Worm (Caenorhabditis elegans): ENCODE measurements around the gene B0281.4.

- TF ChIP-seq egl-27 (tag; optimal IDR thresholded peaks at IDR 0.05) (no peak), unc-62 (GFP tag; optimal IDR thresholded peaks at IDR 0.05) (no peak), R02D3.7 (tag; optimal IDR thresholded peaks at IDR 0.05) (no peak), elt-3 (tag; optimal IDR thresholded peaks at IDR 0.05) (no peak), zag-1 (tag; optimal IDR thresholded peaks at IDR 0.05) (no peak), snpc-4 (tag; optimal IDR thresholded peaks at IDR 0.05) (no peak), mdl-1 (tag; optimal IDR thresholded peaks at IDR 0.05) (no peak), skn-1 (tag; optimal IDR thresholded peaks at IDR 0.05) (no peak), unc-39 (tag; optimal IDR thresholded peaks at IDR 0.05) (no peak)
These were observed 24.9 kb downstream of the B0281.4 start for ce11 chrII:2273750-2274149.

Measured in whole organism, L2 larva.